Worm (Caenorhabditis elegans): ENCODE data around the gene xdh-1.

DNA sequence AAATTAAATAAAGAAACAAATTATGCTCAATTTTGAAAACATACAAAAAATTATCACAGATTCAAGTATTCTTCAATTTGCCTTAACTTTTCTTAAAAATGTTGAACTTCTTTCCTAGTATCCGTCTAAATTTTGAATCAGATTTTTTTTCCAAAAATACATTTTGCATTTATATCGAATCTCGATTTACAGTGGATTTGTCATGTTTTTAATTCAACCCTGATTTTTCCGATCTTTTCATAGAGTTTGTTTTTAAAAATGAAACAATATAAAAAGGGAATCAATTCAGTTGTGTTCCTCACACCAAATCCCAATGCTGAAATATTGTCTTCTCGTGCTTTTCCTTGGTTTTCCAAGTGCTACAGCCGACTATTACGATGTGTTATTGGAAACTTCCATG lies 11.7 kb upstream of the xdh-1 start, which contains the start of gene F55B11.3:
- TF ChIP-seq ceh-30 (tag; optimal IDR thresholded peaks at IDR 0.05), result no peak
- no peak for TF ChIP-seq ceh-9 (tag; optimal IDR thresholded peaks at IDR 0.05)
- no peak for TF ChIP-seq C38D4.7 (GFP tag; optimal IDR thresholded peaks at IDR 0.05)
- TF ChIP-seq T23F11.4 (GFP tag; optimal IDR thresholded peaks at IDR 0.05), result no peak
- TF ChIP-seq sox-4 (tag; optimal IDR thresholded peaks at IDR 0.05), result no peak
- no peak for TF ChIP-seq ceh-22 (tag; optimal IDR thresholded peaks at IDR 0.05)
- no peak for TF ChIP-seq fkh-10 (GFP tag; optimal IDR thresholded peaks at IDR 0.05)
- TF ChIP-seq pqm-1 (tag; optimal IDR thresholded peaks at IDR 0.05), result no peak
- no peak for TF ChIP-seq pros-1 (tag; optimal IDR thresholded peaks at IDR 0.05)
- no peak for TF ChIP-seq ama-1 (optimal IDR thresholded peaks at IDR 0.05)
